Worm (Caenorhabditis elegans) whole organism, late embryonic: ENCODE data around the gene clh-3.

Experiments used
- ama-1 ChIP-seq: fragments of 150-350 bp; optimal IDR thresholded peaks from 2 replicates; lab custom pipeline; 2014
- che-1 ChIP-seq: sonication (generic microtip); optimal IDR thresholded peaks from 2 replicates; lab custom pipeline; 2016; ENCODE audit warnings: mild to moderate bottlenecking, missing genetic modification characterization, missing compliant biosample characterization
- mec-3 ChIP-seq: sonication (generic microtip); optimal IDR thresholded peaks from 2 replicates; lab custom pipeline; 2016; ENCODE audit warnings: borderline replicate concordance, missing genetic modification characterization, missing compliant biosample characterization
- pag-3 ChIP-seq: sonication (generic microtip); optimal IDR thresholded peaks from 2 replicates; lab custom pipeline; 2016; ENCODE audit warnings: missing compliant biosample characterization, missing genetic modification characterization, borderline replicate concordance
- pha-4 ChIP-seq: fragments of 150-350 bp; optimal IDR thresholded peaks from 2 replicates; lab custom pipeline; 2018; ENCODE audit warnings: missing biosample characterization, missing genetic modification reagents, missing genetic modification characterization
- tbx-2 ChIP-seq: sonication (generic microtip); optimal IDR thresholded peaks from 2 replicates; lab custom pipeline; 2016; ENCODE audit warnings: missing genetic modification characterization, missing compliant biosample characterization

- TF ChIP-seq pha-4 (tag; lab: Kevin White, UChicago): no peak
- TF ChIP-seq tbx-2 (tag; lab: Kevin White, UChicago): no peak
- TF ChIP-seq pag-3 (tag; lab: Kevin White, UChicago): no peak
- TF ChIP-seq ama-1: no peak
- TF ChIP-seq che-1: no peak
- no peak for TF ChIP-seq mec-3 (tag; lab: Kevin White, UChicago)
Observed at ce11 chrII:7232517-7232916, 6.8 kb upstream of the clh-3 start, which contains the start of gene ctsa-3.1.
